Worm (Caenorhabditis elegans): Measurements from ENCODE around the gene Y64G10A.1.

Gene Y64G10A.1

DNA sequence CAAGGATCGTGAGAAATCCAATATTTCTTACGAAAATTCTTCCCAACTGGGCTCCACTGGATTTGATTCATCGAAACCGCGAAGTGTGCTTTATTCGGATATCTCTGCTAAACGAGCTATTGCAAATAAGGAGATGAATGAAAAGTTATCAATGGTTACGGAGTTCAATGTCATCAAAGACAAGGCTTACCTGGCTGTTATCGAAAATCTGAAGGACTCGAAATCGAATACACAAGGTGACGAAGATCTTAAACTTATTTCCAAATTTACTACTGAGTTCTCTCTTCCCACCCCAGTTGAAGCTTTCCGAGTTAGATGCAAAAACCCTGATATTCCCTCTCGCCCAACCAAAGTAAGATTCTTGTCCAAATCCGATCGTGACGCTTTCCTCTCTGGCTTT, 52.6 kb downstream of the Y64G10A.1 start:
- no peak for TF ChIP-seq crh-2 (tag; optimal IDR thresholded peaks at IDR 0.05)
- TF ChIP-seq lin-13 (GFP tag; optimal IDR thresholded peaks at IDR 0.05) = no peak
- no peak for TF ChIP-seq sma-3 (GFP tag; optimal IDR thresholded peaks at IDR 0.05)
- TF ChIP-seq nhr-25 (tag; optimal IDR thresholded peaks at IDR 0.05) = no peak
- TF ChIP-seq C34F6.9 (tag; optimal IDR thresholded peaks at IDR 0.05) = no peak
- TF ChIP-seq nhr-6 (tag; optimal IDR thresholded peaks at IDR 0.05) = no peak
- TF ChIP-seq unc-55 (GFP tag; optimal IDR thresholded peaks at IDR 0.05) = no peak
- TF ChIP-seq nhr-11 (tag; optimal IDR thresholded peaks at IDR 0.05) = no peak
- no peak for TF ChIP-seq peb-1 (tag; optimal IDR thresholded peaks at IDR 0.05)

Data from whole organism, L2 larva.